Worm (Caenorhabditis elegans) whole organism, L1 larva: ENCODE measurements around the gene cbp-2.

Experiments used
- skn-1 ChIP-seq: fragments of 150-350 bp; optimal IDR thresholded peaks from 2 replicates; lab custom pipeline; 2014; ENCODE audit warnings: missing biosample characterization, missing genetic modification characterization
- sup-37 ChIP-seq: fragments of 200-800 bp; sonication (Bioruptor generic); optimal IDR thresholded peaks from 2 replicates; lab custom pipeline; 2018; ENCODE audit warnings: mild to moderate bottlenecking, missing genetic modification characterization, missing compliant biosample characterization

ce11 chrIII:9932091-9932490 lies 9.1 kb downstream of the cbp-2 start, which contains the start of gene dec-7:
- TF ChIP-seq skn-1 = no peak
- TF ChIP-seq sup-37 (GFP tag; lab: Kevin White, UChicago) = no peak
